Worm (Caenorhabditis elegans) whole organism, midembryonic: Measurements from ENCODE around the gene kin-18.

ENCODE experiments used
- T22C8.4 ChIP-seq: fragments of 200-800 bp; sonication (Bioruptor generic); IDR thresholded peaks from 2 replicates; pipeline ENCODE4 v1.3.6; 2022; ENCODE audit warnings: missing genetic modification characterization, missing compliant biosample characterization
- cog-1 ChIP-seq: sonication (generic microtip); optimal IDR thresholded peaks from 2 replicates; lab custom pipeline; 2016; ENCODE audit warnings: missing genetic modification characterization, missing compliant biosample characterization
- flt-1 ChIP-seq: fragments of 200-800 bp; sonication (Bioruptor generic); IDR thresholded peaks from 2 replicates; pipeline ENCODE4 v1.3.6; 2022; ENCODE audit warnings: missing genetic modification characterization, missing compliant biosample characterization
- klf-2 ChIP-seq: fragments of 200-800 bp; sonication (Bioruptor generic); conservative IDR thresholded peaks from 2 replicates; pipeline ENCODE4 v1.3.6; 2022; ENCODE audit warnings: missing genetic modification reagents, missing genetic modification characterization, missing compliant biosample characterization
- med-1 ChIP-seq: sonication (generic microtip); optimal IDR thresholded peaks from 2 replicates; lab custom pipeline; 2017; ENCODE audit warnings: missing genetic modification characterization, mild to moderate bottlenecking, missing compliant biosample characterization, antibody characterized with exemption, missing genetic modification reagents; ENCODE audit not compliant: insufficient read depth
- ref-1 ChIP-seq: fragments of 200-800 bp; sonication (Bioruptor generic); conservative IDR thresholded peaks from 2 replicates; pipeline ENCODE4 v1.3.6; 2022; ENCODE audit warnings: missing genetic modification reagents, missing genetic modification characterization, missing compliant biosample characterization
- tab-1 ChIP-seq: fragments of 200-800 bp; sonication (Bioruptor generic); IDR thresholded peaks from 2 replicates; pipeline ENCODE4 v1.3.6; 2022; ENCODE audit warnings: missing genetic modification characterization, missing compliant biosample characterization
- ztf-23 ChIP-seq: fragments of 200-800 bp; sonication (Bioruptor generic); IDR thresholded peaks from 2 replicates; pipeline ENCODE4 v1.3.6; 2022; ENCODE audit warnings: missing genetic modification reagents, missing genetic modification characterization, missing compliant biosample characterization
- ztf-29 ChIP-seq: fragments of 200-800 bp; sonication (Bioruptor generic); IDR thresholded peaks from 2 replicates; pipeline ENCODE4 v1.3.6; 2022; ENCODE audit warnings: missing genetic modification reagents, missing genetic modification characterization, missing compliant biosample characterization

kin-18 gene

DNA sequence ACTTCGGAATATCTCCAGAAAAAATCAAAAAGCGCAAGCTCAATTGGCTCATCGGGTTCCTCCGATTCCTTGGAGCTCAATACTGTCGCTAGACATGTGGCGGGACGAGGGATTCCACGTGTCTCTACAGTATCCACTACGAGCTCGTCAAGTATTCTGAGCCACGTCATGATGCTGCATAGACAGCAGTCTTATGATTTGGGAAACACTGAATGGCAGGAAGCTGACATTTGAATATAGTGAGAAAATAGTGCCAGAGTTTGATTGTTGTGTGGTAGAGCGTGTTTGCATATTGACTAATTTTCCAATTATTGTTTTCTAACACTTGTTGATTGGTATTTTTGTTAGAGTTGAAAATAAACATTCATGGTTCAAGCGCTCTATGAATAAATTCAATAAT lies 45.0 kb downstream of the kin-18 start:
- TF ChIP-seq ref-1 (no peak), T22C8.4 (GFP tag; lab: Robert Waterston, UW) (no peak), klf-2 (no peak), ztf-23 (no peak), flt-1 (GFP tag; lab: Robert Waterston, UW) (no peak), ztf-29 (no peak), tab-1 (GFP tag; lab: Robert Waterston, UW) (no peak), cog-1 (no peak), med-1 (GFP tag; lab: Kevin White, UChicago) (no peak)

DNA sequence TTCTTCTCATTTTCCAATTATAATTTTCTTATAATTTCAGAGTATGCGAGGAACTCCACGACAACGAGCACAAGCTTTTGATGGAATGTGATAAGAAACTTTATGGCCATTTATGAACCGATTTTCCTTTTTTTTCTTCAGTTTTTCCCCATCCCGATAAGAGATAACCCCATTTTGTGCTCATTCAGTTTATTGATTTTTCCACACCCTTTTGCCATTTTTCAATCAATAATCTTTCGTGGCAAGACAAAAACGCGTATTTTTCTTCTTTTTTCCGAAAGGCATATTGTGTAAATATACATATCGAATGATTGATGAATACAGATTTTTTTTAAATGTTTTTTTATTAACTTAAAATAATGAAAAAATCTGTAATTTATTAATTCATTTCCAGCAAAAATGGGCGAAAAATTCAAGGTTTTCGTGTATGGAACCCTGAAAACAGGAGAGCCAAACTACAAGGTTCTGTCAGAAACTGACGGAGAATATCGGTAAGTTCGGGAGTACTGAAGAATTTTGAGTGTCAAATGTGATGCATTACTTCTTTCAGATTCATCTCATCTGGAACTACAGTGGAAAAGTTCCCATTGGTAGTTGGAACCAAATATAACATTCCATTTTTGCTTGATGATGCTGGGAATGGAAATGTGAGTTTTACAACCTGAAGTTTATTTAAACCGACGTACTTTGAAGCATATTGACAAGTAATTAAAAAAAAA lies 46.0 kb downstream of the kin-18 start, which contains the start of gene F42A10.9:
TSS of gene F42A10.9 (plus strand) at position 321 of the 719 bp plus-strand sequence.
- no peak for TF ChIP-seq flt-1 (GFP tag; lab: Robert Waterston, UW)
- no peak for TF ChIP-seq cog-1
- TF ChIP-seq tab-1 (GFP tag; lab: Robert Waterston, UW) = no peak
- no peak for TF ChIP-seq med-1 (GFP tag; lab: Kevin White, UChicago)
- TF ChIP-seq ztf-29 = no peak
- TF ChIP-seq ztf-23 = no peak
- 0 out of 2 replicates have a peak, but pooled peaks have one; percentile 16 for TF ChIP-seq T22C8.4 (GFP tag; lab: Robert Waterston, UW)

DNA sequence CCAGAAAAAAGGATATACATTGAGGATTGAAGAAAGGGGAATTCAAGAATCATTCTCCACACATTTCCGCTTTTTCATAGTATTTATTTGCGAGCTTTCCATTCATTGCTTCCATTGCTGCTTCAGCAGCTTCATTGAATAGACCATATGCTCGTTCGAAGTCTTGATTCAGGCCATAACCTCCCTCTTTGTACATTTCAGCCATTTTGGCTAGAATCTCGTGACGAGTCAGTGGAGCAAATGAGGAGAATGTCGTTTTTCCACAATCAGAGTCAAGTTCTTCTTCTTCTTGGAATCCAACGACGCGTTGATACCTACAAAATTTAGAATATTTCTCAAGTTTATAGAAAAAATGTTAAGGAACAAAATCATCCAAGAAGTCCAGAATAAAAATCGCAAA lies 46.8 kb downstream of the kin-18 start:
- TF ChIP-seq klf-2 (no peak), T22C8.4 (GFP tag; lab: Robert Waterston, UW) (no peak), cog-1 (no peak), tab-1 (GFP tag; lab: Robert Waterston, UW) (no peak), ztf-29 (no peak), ref-1 (no peak), med-1 (GFP tag; lab: Kevin White, UChicago) (no peak), ztf-23 (no peak), flt-1 (GFP tag; lab: Robert Waterston, UW) (no peak)

DNA sequence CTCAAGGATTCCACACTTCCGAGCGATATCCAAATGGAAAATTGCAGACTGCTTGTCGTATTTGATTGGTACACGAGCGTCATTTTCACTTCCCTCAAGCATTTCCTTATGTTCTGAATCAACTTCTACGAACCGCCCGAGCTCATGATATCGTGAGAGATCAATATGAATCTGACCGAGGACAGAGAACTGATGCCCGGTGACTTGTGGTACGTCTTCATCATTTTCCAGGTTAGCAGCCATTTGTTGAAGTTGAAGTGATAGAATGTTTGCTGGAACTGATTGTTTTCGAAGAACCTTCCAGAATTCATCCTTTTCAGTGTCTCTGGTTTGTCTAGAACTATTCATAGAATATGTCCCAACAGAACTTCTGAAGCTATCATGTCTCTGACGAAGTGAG lies 48.2 kb downstream of the kin-18 start:
- TF ChIP-seq tab-1 (GFP tag; lab: Robert Waterston, UW) (no peak), flt-1 (GFP tag; lab: Robert Waterston, UW) (no peak), med-1 (GFP tag; lab: Kevin White, UChicago) (no peak), ztf-23 (no peak), cog-1 (no peak), ref-1 (no peak), T22C8.4 (GFP tag; lab: Robert Waterston, UW) (no peak), ztf-29 (no peak), klf-2 (no peak)

DNA sequence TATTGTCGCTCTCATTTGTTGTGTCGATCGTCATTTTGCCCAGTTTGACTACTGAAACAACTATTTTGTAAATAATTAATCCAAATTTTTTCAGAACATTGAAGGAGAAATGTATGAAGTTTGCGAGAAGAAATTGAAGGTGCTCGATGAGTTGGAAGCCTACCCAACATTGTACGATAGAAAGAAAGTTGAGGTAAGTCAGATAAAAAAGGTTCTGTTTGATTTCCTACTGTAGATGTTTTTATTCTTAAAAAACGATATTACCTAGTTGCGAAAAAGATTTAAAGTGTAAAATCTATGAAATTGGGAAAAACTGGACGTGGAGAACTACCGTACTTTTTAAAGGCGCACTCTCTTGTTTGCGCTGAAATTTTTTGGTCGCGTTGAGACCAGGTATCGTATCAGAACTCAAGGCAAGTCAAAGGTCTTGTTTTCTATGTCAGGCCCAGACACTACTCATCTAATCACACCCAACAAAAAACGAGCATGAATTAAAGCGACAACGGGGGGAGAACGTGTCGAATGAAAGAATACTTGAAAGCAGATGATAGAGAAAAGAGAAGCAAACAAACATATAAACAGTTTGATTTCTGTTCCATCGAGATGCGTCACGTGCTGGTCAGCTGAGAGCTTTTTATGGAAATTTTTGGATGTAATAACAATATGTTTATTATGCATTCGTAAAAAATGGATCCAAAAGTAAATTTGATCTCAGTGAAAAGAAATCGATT lies 50.2 kb downstream of the kin-18 start, which contains the start of gene efk-1:
TSS of gene efk-1 (minus strand) at position 51 of the 731 bp plus-strand sequence.
- TF ChIP-seq cog-1 (no peak), ztf-23 (no peak), ztf-29 (no peak), tab-1 (GFP tag; lab: Robert Waterston, UW) (no peak), T22C8.4 (GFP tag; lab: Robert Waterston, UW) (no peak), klf-2 (no peak), med-1 (GFP tag; lab: Kevin White, UChicago) (no peak), flt-1 (GFP tag; lab: Robert Waterston, UW) (no peak), ref-1 (no peak)

DNA sequence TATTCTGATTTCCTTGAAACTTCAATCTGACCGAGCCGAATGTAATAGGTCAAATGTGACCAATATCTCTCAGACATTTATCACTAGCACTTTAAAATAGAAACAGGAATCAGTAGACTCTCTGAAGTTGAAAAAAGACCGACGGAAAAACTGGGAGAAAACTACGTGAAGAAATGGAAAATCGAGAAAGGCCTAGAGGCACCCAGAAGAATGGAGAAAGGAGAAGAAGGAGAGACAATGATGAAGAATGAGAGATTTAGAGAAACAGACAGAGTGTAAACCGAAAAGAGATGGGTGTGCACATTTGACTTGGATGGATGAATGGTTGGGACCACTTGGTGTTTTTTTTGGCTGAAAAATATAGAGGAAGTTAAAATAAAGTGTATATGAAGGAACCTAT lies 51.6 kb downstream of the kin-18 start:
- TF ChIP-seq med-1 (GFP tag; lab: Kevin White, UChicago) = no peak
- TF ChIP-seq T22C8.4 (GFP tag; lab: Robert Waterston, UW) = no peak
- no peak for TF ChIP-seq ztf-23
- TF ChIP-seq klf-2 = no peak
- no peak for TF ChIP-seq ztf-29
- no peak for TF ChIP-seq ref-1
- no peak for TF ChIP-seq flt-1 (GFP tag; lab: Robert Waterston, UW)
- no peak for TF ChIP-seq cog-1
- TF ChIP-seq tab-1 (GFP tag; lab: Robert Waterston, UW) = no peak

DNA sequence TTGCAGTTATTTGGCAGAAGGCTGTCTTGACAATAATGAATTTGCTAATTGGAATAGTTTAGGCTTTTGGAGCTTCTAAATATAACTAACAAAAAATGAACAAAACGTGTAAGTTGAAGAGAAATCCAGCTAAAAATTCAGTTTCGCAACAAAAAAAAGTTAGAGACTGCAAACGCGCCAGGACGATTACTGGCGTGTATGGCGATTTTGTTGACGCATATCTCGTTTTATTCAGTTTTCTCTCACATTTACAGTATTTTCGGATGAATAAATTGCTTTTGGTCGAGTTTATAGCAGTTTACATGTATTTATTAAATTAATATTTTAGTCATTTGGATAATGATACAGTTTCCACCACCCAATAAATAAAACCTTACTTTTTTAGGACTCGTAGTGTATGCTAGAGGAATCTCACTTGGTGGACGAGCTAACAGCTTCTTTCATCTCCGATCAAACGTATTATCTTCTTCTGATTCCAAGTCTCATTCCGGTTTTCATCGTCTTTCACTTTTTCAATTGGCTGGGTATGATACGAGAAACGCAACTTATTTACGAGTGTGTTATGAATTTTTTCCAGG lies 54.7 kb downstream of the kin-18 start, which contains the start of the genes abcf-3 and F42A10.5:
TSS of gene abcf-3 (plus strand) at position 384 of the 578 bp plus-strand sequence.
TSS of gene F42A10.5 (minus strand) at position 458 of the 578 bp plus-strand sequence.
- TF ChIP-seq klf-2 (no peak), T22C8.4 (GFP tag; lab: Robert Waterston, UW) (no peak), cog-1 (no peak), flt-1 (GFP tag; lab: Robert Waterston, UW) (0 out of 2 replicates have a peak, but pooled peaks have one; percentile 45), ztf-23 (no peak), med-1 (GFP tag; lab: Kevin White, UChicago) (no peak), ref-1 (no peak), ztf-29 (no peak)
